Fruit fly (Drosophila melanogaster): ENCODE results near the gene dock.

Gene dock

DNA sequence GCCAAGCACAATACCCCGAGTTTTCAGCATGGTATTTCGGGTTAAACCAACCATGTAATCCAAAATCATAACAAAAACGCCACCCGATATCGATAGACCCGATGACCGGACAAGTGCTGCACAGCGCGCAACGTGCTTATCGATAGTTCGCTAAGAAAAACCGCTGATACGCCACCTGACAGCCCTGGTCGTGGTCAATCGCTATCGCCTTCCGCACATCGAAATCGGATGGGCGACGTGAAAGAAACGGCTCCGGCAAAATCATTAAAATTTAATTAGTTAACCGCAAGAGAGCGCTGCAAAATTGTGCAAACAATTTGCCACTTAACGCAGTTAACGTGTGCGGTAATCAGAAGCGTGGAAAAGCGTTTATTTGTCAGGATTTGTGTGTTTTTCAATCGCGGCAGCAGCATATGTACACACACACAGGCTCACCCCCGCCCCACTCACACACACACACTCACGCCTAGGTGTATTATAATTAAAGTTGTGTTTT, at the start of gene dock, which contains the start of gene CG3862:
Gene dock, plus strand, starts transcription at position 202 of the 496 bp plus-strand sequence.
Gene CG3862, minus strand, starts transcription at position 94 of the 496 bp plus-strand sequence.
- peak; percentile 58 for TF ChIP-seq CG4496 (GFP tag; IDR thresholded peaks at IDR 0.05)
- TF ChIP-seq CG12605 (GFP tag; IDR thresholded peaks at IDR 0.05): 0 out of 2 replicates have a peak, but pooled peaks have one; percentile 23
- TF ChIP-seq fd96Ca (GFP tag; IDR thresholded peaks at IDR 0.05): peak; percentile 55; the same call in 2 of the 3 replicates
- TF ChIP-seq Snoo (tag; optimal IDR thresholded peaks at IDR 0.05): peak; percentile 4
- no peak for TF ChIP-seq CG8301 (tag; optimal IDR thresholded peaks at IDR 0.05)
- TF ChIP-seq CG8159 (tag; optimal IDR thresholded peaks at IDR 0.05): peak; percentile 32
- peak; percentile 92 for TF ChIP-seq EcR (GFP tag; optimal IDR thresholded peaks at IDR 0.05)
- peak; percentile 50; the same call in 1 of the 2 replicates for TF ChIP-seq Ets98B (GFP tag; IDR thresholded peaks at IDR 0.05)
- no peak for TF ChIP-seq CG13204 (GFP tag; optimal IDR thresholded peaks at IDR 0.05)
- TF ChIP-seq CG32121 (GFP tag; IDR thresholded peaks at IDR 0.05): no peak
- TF ChIP-seq CG17806 (tag; optimal IDR thresholded peaks at IDR 0.05): no peak
- TF ChIP-seq gl (tag; optimal IDR thresholded peaks at IDR 0.05): peak; percentile 2
- no peak for TF ChIP-seq Pif1B (GFP tag; optimal IDR thresholded peaks at IDR 0.05)
- peak; percentile 23 for TF ChIP-seq CG15710 (tag; optimal IDR thresholded peaks at IDR 0.05)
- TF ChIP-seq CG14655 (GFP tag; optimal IDR thresholded peaks at IDR 0.05): no peak

DNA sequence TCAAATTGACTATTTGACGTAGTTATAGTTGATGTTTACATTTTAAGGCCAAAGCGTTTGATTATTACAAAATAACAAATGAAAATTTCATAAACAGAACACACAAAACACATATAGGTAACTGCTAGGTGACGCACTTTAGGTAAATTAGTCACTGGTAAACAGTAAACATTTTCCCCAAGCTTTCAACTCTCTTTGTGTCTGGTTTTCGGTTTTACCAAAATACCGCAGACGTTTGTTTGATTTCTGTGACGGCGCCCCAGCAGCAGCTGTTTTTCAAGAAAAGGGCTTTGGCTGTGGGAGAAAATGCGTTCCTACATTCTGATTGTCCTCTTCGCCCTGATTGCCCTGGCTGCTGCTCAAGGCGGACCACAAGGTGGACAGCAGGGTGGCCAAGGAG, 49.5 kb upstream of the dock start, which contains the start of gene CG13946:
Gene CG13946, plus strand, starts transcription at position 301 of the 400 bp plus-strand sequence.
- TF ChIP-seq CG32121 (GFP tag; IDR thresholded peaks at IDR 0.05) (no peak), Pif1A (GFP tag; optimal IDR thresholded peaks at IDR 0.05) (no peak), CG14655 (GFP tag; optimal IDR thresholded peaks at IDR 0.05) (no peak), D1 (tag; optimal IDR thresholded peaks at IDR 0.05) (no peak)

DNA sequence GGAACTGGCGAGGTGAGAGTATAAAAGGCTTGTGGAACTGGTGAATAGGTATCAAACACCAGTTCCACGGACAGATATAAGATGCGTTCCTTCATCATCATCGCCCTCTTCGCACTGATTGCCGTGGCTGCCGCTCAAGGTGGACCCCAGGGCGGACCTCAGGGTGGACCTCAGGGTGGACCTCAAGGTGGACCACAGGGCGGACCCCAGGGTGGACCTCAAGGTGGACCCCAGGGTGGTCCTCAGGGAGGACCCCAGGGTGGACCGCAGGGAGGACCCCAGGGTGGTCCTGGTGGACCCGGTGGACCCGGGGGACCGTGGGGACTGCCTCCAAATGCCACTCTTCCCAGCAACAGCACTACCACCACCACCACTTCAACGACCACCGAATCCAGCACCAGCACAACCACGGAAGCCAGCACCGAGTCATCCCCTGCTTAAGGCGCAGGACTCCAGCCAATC, 46.6 kb upstream of the dock start, which contains the start of gene CG13947:
Gene CG13947, plus strand, starts transcription at position 51 of the 462 bp plus-strand sequence.
- no peak for TF ChIP-seq EcR (GFP tag; optimal IDR thresholded peaks at IDR 0.05)
- TF ChIP-seq gl (tag; optimal IDR thresholded peaks at IDR 0.05): no peak
- no peak for TF ChIP-seq CG9948 (tag; optimal IDR thresholded peaks at IDR 0.05)
- TF ChIP-seq CG4496 (GFP tag; IDR thresholded peaks at IDR 0.05): no peak
- no peak for TF ChIP-seq CG12605 (GFP tag; IDR thresholded peaks at IDR 0.05)
- TF ChIP-seq CG34367 (tag; optimal IDR thresholded peaks at IDR 0.05): no peak
- TF ChIP-seq Pif1B (GFP tag; optimal IDR thresholded peaks at IDR 0.05): no peak
- no peak for TF ChIP-seq rn (GFP tag; IDR thresholded peaks at IDR 0.05)
- TF ChIP-seq CG10348 (GFP tag; IDR thresholded peaks at IDR 0.05): no peak
- TF ChIP-seq D1 (tag; optimal IDR thresholded peaks at IDR 0.05): no peak
- TF ChIP-seq Pif1A (GFP tag; optimal IDR thresholded peaks at IDR 0.05): no peak
- no peak for TF ChIP-seq CG13204 (GFP tag; optimal IDR thresholded peaks at IDR 0.05)

DNA sequence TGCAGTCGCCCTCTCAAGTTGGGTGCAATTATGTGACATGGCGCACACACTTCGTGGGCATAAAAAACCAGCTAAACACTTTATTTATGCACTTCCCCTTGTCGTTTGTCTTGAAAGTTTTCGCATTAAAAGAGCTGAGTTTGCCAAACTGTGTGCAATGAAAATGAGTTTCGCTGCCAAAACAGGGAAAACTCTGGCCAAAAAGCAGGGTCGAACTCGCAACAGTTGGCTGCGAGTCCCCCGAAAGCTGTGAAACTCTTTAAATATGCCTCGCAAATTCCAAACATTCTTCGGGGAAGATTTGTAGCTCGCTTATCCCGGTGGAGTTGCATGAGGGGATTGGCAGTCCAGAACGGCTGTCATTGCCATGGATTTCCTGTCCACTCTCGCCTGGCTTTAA, 45.6 kb upstream of the dock start, which contains the start of gene Gr21a:
Gene Gr21a, plus strand, starts transcription at position 301 of the 400 bp plus-strand sequence.
- no peak for TF ChIP-seq CG8159 (tag; optimal IDR thresholded peaks at IDR 0.05)
- no peak for TF ChIP-seq CG4496 (GFP tag; IDR thresholded peaks at IDR 0.05)
- no peak for TF ChIP-seq Snoo (tag; optimal IDR thresholded peaks at IDR 0.05)

DNA sequence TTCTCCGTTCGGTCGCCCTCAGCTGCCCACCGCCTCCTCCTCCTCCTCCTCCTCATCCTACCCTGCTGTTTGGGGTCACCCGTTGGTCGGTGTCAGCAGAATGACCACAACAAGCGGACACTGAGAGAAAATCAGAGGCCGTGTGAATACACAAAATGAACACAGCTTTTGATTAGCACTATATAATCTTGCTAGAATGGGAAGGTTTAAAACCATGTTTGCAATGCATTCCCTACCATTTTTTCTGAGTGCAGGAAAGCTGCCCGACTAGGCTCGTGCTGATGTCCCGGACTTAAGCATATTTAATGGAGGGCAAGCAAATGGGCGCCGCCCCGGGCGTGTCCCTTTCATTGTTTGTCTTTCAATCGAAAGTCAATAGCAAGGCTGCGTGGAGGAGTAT, 44.9 kb upstream of the dock start:
- TF ChIP-seq CG17806 (tag; optimal IDR thresholded peaks at IDR 0.05) (no peak), gl (tag; optimal IDR thresholded peaks at IDR 0.05) (no peak), Snoo (tag; optimal IDR thresholded peaks at IDR 0.05) (no peak), CG12605 (GFP tag; IDR thresholded peaks at IDR 0.05) (no peak), CG34367 (tag; optimal IDR thresholded peaks at IDR 0.05) (no peak), Pif1A (GFP tag; optimal IDR thresholded peaks at IDR 0.05) (no peak), D1 (tag; optimal IDR thresholded peaks at IDR 0.05) (no peak), CG4496 (GFP tag; IDR thresholded peaks at IDR 0.05) (no peak), CG32121 (GFP tag; IDR thresholded peaks at IDR 0.05) (no peak), rn (GFP tag; IDR thresholded peaks at IDR 0.05) (no peak), CG8159 (tag; optimal IDR thresholded peaks at IDR 0.05) (no peak), CG8301 (tag; optimal IDR thresholded peaks at IDR 0.05) (no peak), Ets98B (GFP tag; IDR thresholded peaks at IDR 0.05) (no peak), CG9948 (tag; optimal IDR thresholded peaks at IDR 0.05) (no peak)

DNA sequence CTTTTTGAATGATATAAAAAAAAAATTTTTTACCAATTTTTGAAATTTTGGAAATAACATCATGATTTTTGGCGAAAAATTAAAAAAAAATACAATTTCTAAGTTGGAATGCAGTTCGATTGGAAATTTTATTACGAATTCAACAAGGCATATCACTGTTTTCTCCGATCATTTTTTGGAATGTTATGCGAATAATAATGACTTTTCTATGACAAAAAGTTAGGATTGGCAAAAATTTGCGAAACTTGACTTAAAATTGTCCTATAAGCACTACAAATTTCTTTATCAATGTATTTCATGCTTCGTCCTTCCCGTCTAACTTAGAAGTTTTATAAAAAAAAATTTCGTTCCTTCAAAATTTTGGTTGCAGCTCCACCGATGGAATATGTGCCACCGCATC, 41.7 kb upstream of the dock start, which contains the start of gene CG3544:
Gene CG3544, plus strand, starts transcription at position 301 of the 400 bp plus-strand sequence.
- no peak for TF ChIP-seq Pif1A (GFP tag; optimal IDR thresholded peaks at IDR 0.05)
- TF ChIP-seq Ets98B (GFP tag; IDR thresholded peaks at IDR 0.05): no peak
- no peak for TF ChIP-seq D1 (tag; optimal IDR thresholded peaks at IDR 0.05)
- TF ChIP-seq CG15710 (tag; optimal IDR thresholded peaks at IDR 0.05): no peak
- TF ChIP-seq CG8301 (tag; optimal IDR thresholded peaks at IDR 0.05): no peak
- TF ChIP-seq CG10348 (GFP tag; IDR thresholded peaks at IDR 0.05): no peak
- TF ChIP-seq CG4496 (GFP tag; IDR thresholded peaks at IDR 0.05): no peak
- no peak for TF ChIP-seq CG32121 (GFP tag; IDR thresholded peaks at IDR 0.05)

DNA sequence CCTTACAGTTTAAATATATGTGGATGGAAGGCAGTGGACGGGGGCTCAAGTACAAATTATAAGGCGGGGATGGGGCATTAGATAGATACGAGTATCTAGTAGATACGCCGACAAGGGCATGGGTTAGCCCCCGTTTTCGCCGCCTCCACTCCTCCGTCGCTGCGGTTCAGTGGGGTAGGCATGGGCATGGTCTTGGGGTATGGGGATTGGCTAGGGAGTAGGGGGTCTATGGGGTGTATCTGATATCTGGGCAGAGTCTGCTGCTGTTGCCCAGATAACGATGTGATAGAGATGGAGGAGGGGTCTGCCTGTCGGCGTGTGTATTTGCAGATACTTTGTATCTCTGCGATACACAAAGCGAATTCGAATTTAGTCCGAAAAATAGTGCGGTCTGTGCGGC, 35.8 kb upstream of the dock start:
- TF ChIP-seq Ets98B (GFP tag; IDR thresholded peaks at IDR 0.05): no peak
- TF ChIP-seq CG8159 (tag; optimal IDR thresholded peaks at IDR 0.05): no peak
- TF ChIP-seq CG15710 (tag; optimal IDR thresholded peaks at IDR 0.05): no peak
- no peak for TF ChIP-seq CG32121 (GFP tag; IDR thresholded peaks at IDR 0.05)
- no peak for TF ChIP-seq rn (GFP tag; IDR thresholded peaks at IDR 0.05)
- TF ChIP-seq fd96Ca (GFP tag; IDR thresholded peaks at IDR 0.05): no peak
- TF ChIP-seq Snoo (tag; optimal IDR thresholded peaks at IDR 0.05): no peak
- no peak for TF ChIP-seq CG9948 (tag; optimal IDR thresholded peaks at IDR 0.05)

All from whole organism, pupa.